Worm (Caenorhabditis elegans): ENCODE results near the gene dhhc-5.
A peak's percentile ranks its signal among the peaks of the same experiment; 100 is the strongest.

Gene dhhc-5

DNA sequence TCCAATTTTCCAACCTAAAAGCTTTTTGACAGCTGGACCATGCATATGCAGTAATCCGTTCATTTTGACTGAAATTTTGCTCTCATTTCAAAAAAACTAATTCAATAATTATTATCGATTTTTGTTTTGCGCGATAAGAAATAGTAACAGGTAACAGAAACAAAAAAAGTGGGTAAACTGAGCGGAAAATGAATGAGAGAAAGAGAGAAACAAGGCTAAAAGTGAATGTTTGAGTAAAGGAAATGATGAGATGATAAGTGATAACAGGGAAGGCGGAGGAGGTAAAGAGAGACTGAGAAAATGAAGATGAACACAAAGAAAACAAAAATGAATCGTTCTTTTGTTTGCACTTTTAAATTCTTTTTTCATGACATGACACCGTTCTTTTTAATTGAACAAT is 15.0 kb upstream of the dhhc-5 start, which contains the start of gene sma-3:
sma-3 (minus strand) TSS at position 68 of the 400 bp plus-strand sequence.
- no peak for TF ChIP-seq lir-3 (tag; optimal IDR thresholded peaks at IDR 0.05)
- peak in 1 of 2 experiments; percentile 94 for TF ChIP-seq unc-62 (GFP tag; optimal IDR thresholded peaks at IDR 0.05 in 1 of 2)
- TF ChIP-seq unc-62 (tag; optimal IDR thresholded peaks at IDR 0.05) = no peak
- no peak for TF ChIP-seq egl-43 (GFP tag; IDR thresholded peaks at IDR 0.05)
- TF ChIP-seq saeg-2 (GFP tag; IDR thresholded peaks at IDR 0.05) = no peak
- TF ChIP-seq pqm-1 (tag; optimal IDR thresholded peaks at IDR 0.05) = peak; percentile 95
- no peak for TF ChIP-seq dpl-1 (GFP tag; optimal IDR thresholded peaks at IDR 0.05)
- TF ChIP-seq ztf-11 (tag; optimal IDR thresholded peaks at IDR 0.05) = no peak
- no peak for TF ChIP-seq ces-1 (GFP tag; optimal IDR thresholded peaks at IDR 0.05)
- no peak for TF ChIP-seq ZK546.5 (tag; optimal IDR thresholded peaks at IDR 0.05)
- TF ChIP-seq T26A8.4 (GFP tag; IDR thresholded peaks at IDR 0.05) = no peak
- TF ChIP-seq attf-4 (tag; optimal IDR thresholded peaks at IDR 0.05) = no peak
- no peak for TF ChIP-seq aly-2 (tag; optimal IDR thresholded peaks at IDR 0.05)
- no peak for TF ChIP-seq D1046.2 (GFP tag; IDR thresholded peaks at IDR 0.05)
- no peak for TF ChIP-seq unc-130 (GFP tag; optimal IDR thresholded peaks at IDR 0.05)
- TF ChIP-seq madf-9 (GFP tag; conservative IDR thresholded peaks at IDR 0.05) = no peak
- no peak for TF ChIP-seq lin-29 (GFP tag; IDR thresholded peaks at IDR 0.05)
- TF ChIP-seq hmg-1.1 (GFP tag; IDR thresholded peaks at IDR 0.05) = no peak
- TF ChIP-seq daf-16 (GFP tag; optimal IDR thresholded peaks at IDR 0.05) = no peak
- peak; percentile 91 for TF ChIP-seq daf-16 (tag; optimal IDR thresholded peaks at IDR 0.05)
- TF ChIP-seq R02D3.7 (tag; optimal IDR thresholded peaks at IDR 0.05) = no peak
- TF ChIP-seq nhr-102 (tag; optimal IDR thresholded peaks at IDR 0.05) = no peak
- TF ChIP-seq set-16 (GFP tag; IDR thresholded peaks at IDR 0.05) = no peak
- peak; percentile 83 for TF ChIP-seq nhr-28 (tag; optimal IDR thresholded peaks at IDR 0.05)
- TF ChIP-seq skn-1 (tag; optimal IDR thresholded peaks at IDR 0.05) = no peak
- no peak for TF ChIP-seq mdt-29 (GFP tag; IDR thresholded peaks at IDR 0.05)
- no peak for TF ChIP-seq nhr-42 (GFP tag; IDR thresholded peaks at IDR 0.05)
- TF ChIP-seq lin-15B (tag; optimal IDR thresholded peaks at IDR 0.05) = no peak
- no peak for TF ChIP-seq nhr-41 (GFP tag; IDR thresholded peaks at IDR 0.05)
- TF ChIP-seq ama-1 (optimal IDR thresholded peaks at IDR 0.05) = no peak
- TF ChIP-seq pha-4 (GFP tag; IDR thresholded peaks at IDR 0.05) = no peak
- no peak for TF ChIP-seq pha-4 (tag; optimal IDR thresholded peaks at IDR 0.05)
- peak; percentile 28 for TF ChIP-seq mep-1 (tag; optimal IDR thresholded peaks at IDR 0.05)
- no peak for TF ChIP-seq madf-5 (GFP tag; IDR thresholded peaks at IDR 0.05)
- TF ChIP-seq zip-11 (GFP tag; IDR thresholded peaks at IDR 0.05) = no peak
- TF ChIP-seq lin-13 (GFP tag; optimal IDR thresholded peaks at IDR 0.05) = no peak
- TF ChIP-seq nhr-6 (tag; optimal IDR thresholded peaks at IDR 0.05) = peak; percentile 12
- no peak for TF ChIP-seq nhr-237 (tag; optimal IDR thresholded peaks at IDR 0.05)
- TF ChIP-seq lim-7 (GFP tag; IDR thresholded peaks at IDR 0.05) = no peak
- TF ChIP-seq unc-39 (tag; optimal IDR thresholded peaks at IDR 0.05) = no peak
- no peak for TF ChIP-seq ceh-82 (tag; optimal IDR thresholded peaks at IDR 0.05)
- peak; percentile 73 for TF ChIP-seq nhr-77 (tag; optimal IDR thresholded peaks at IDR 0.05)
- TF ChIP-seq rbr-2 (tag; optimal IDR thresholded peaks at IDR 0.05) = no peak
- TF ChIP-seq aha-1 (tag) = no peak
- no peak for TF ChIP-seq sdz-12 (GFP tag; optimal IDR thresholded peaks at IDR 0.05)
- TF ChIP-seq lin-1 (GFP tag; IDR thresholded peaks at IDR 0.05) = peak; percentile 55; the same call in 1 of the 2 replicates
- no peak for TF ChIP-seq ZK337.2 (GFP tag; IDR thresholded peaks at IDR 0.05)
- TF ChIP-seq snpc-1.2 (GFP tag; IDR thresholded peaks at IDR 0.05) = no peak
- no peak for TF ChIP-seq Y75B8A.6 (GFP tag; IDR thresholded peaks at IDR 0.05)
- no peak for TF ChIP-seq nhr-76 (tag; optimal IDR thresholded peaks at IDR 0.05)
- no peak for TF ChIP-seq daf-12 (tag; optimal IDR thresholded peaks at IDR 0.05)
- peak; percentile 55; the same call in 1 of the 2 replicates for TF ChIP-seq dmd-6 (GFP tag; IDR thresholded peaks at IDR 0.05)
- no peak for TF ChIP-seq arid-1 (GFP tag; conservative IDR thresholded peaks at IDR 0.05)
- TF ChIP-seq ztf-7 (tag; optimal IDR thresholded peaks at IDR 0.05) = no peak
- no peak for TF ChIP-seq vab-7 (GFP tag; IDR thresholded peaks at IDR 0.05)
